Fruit fly (Drosophila melanogaster) whole organism, pupa: Measurements from ENCODE around the gene CG43731.

Source experiments
- CG10348 ChIP-seq: fragments of 200-800 bp; sonication (Bioruptor generic); IDR thresholded peaks from 2 replicates; pipeline ENCODE4 v1.3.6; 2022; ENCODE audit warnings: missing biosample characterization, missing genetic modification characterization
- CG12605 ChIP-seq: fragments of 200-800 bp; sonication (Bioruptor generic); IDR thresholded peaks from 2 replicates; pipeline ENCODE4 v1.3.6; 2022; ENCODE audit warnings: missing biosample characterization, missing genetic modification characterization
- CG13204 ChIP-seq: fragments of 200-800 bp; sonication (Bioruptor generic); optimal IDR thresholded peaks from 2 replicates; lab custom pipeline; 2018; ENCODE audit warnings: missing biosample characterization, mild to moderate bottlenecking, missing genetic modification characterization, moderate library complexity
- CG14655 ChIP-seq: fragments of 200-800 bp; sonication (Bioruptor generic); optimal IDR thresholded peaks from 3 replicates; lab custom pipeline; 2017; ENCODE audit warnings: mild to moderate bottlenecking, missing biosample characterization, missing genetic modification reagents, missing genetic modification characterization
- CG15710 ChIP-seq: fragments of 200-800 bp; sonication (Bioruptor generic); optimal IDR thresholded peaks from 2 replicates; lab custom pipeline; 2018; ENCODE audit warnings: missing biosample characterization, mild to moderate bottlenecking, missing genetic modification characterization, moderate library complexity
- CG17806 ChIP-seq: fragments of 200-800 bp; sonication (Bioruptor generic); optimal IDR thresholded peaks from 2 replicates; lab custom pipeline; 2018; ENCODE audit warnings: missing biosample characterization, mild to moderate bottlenecking, missing genetic modification characterization, moderate library complexity
- CG32121 ChIP-seq: fragments of 200-800 bp; sonication (Bioruptor generic); IDR thresholded peaks from 2 replicates; pipeline ENCODE4 v1.3.6; 2022; ENCODE audit warnings: missing biosample characterization, missing genetic modification characterization
- CG34367 ChIP-seq: fragments of 200-800 bp; sonication (Bioruptor generic); optimal IDR thresholded peaks from 2 replicates; lab custom pipeline; 2018; ENCODE audit warnings: missing biosample characterization, mild to moderate bottlenecking, missing genetic modification characterization
- CG4496 ChIP-seq: fragments of 200-800 bp; sonication (Bioruptor generic); IDR thresholded peaks from 3 replicates; pipeline ENCODE4 v1.3.6; 2022; ENCODE audit warnings: missing biosample characterization, missing genetic modification characterization
- CG8159 ChIP-seq: fragments of 200-800 bp; sonication (Bioruptor generic); optimal IDR thresholded peaks from 3 replicates; lab custom pipeline; 2018; ENCODE audit warnings: missing biosample characterization, mild to moderate bottlenecking, missing genetic modification characterization, moderate library complexity
- CG8301 ChIP-seq: fragments of 200-800 bp; sonication (Bioruptor generic); optimal IDR thresholded peaks from 2 replicates; lab custom pipeline; 2018; ENCODE audit warnings: missing biosample characterization, mild to moderate bottlenecking, missing genetic modification characterization
- CG9948 ChIP-seq: fragments of 200-800 bp; sonication (Bioruptor generic); optimal IDR thresholded peaks from 2 replicates; lab custom pipeline; 2018; ENCODE audit warnings: missing biosample characterization, mild to moderate bottlenecking, missing genetic modification characterization, moderate library complexity
- D1 ChIP-seq: fragments of 200-800 bp; sonication (Bioruptor generic); optimal IDR thresholded peaks from 2 replicates; lab custom pipeline; 2018; ENCODE audit warnings: missing biosample characterization, mild to moderate bottlenecking, missing genetic modification characterization, moderate library complexity
- EcR ChIP-seq: fragments of 200-800 bp; sonication (Bioruptor generic); optimal IDR thresholded peaks from 3 replicates; lab custom pipeline; 2019; ENCODE audit warnings: missing biosample characterization, missing genetic modification characterization, mild to moderate bottlenecking, moderate library complexity, missing genetic modification reagents
- Ets98B ChIP-seq: fragments of 200-800 bp; sonication (Bioruptor generic); IDR thresholded peaks from 2 replicates; pipeline ENCODE4 v1.3.6; 2022; ENCODE audit warnings: missing biosample characterization, missing genetic modification characterization
- Pif1A ChIP-seq: fragments of 200-800 bp; sonication (Bioruptor generic); optimal IDR thresholded peaks from 3 replicates; lab custom pipeline; 2016; ENCODE audit warnings: missing biosample characterization, missing genetic modification characterization
- Pif1B ChIP-seq: fragments of 200-800 bp; sonication (Bioruptor generic); optimal IDR thresholded peaks from 3 replicates; lab custom pipeline; 2016; ENCODE audit warnings: missing biosample characterization, missing genetic modification characterization
- Snoo ChIP-seq: fragments of 200-800 bp; sonication (Bioruptor generic); optimal IDR thresholded peaks from 3 replicates; lab custom pipeline; 2017; ENCODE audit warnings: missing biosample characterization, mild to moderate bottlenecking, missing genetic modification characterization, inconsistent platforms
- fd96Ca ChIP-seq: fragments of 200-800 bp; sonication (Bioruptor generic); IDR thresholded peaks from 3 replicates; pipeline ENCODE4 v1.3.6; 2022; ENCODE audit warnings: missing biosample characterization, missing genetic modification characterization
- gl ChIP-seq: fragments of 200-800 bp; sonication (Bioruptor generic); optimal IDR thresholded peaks from 2 replicates; lab custom pipeline; 2018; ENCODE audit warnings: missing biosample characterization, mild to moderate bottlenecking, missing genetic modification characterization
- rn ChIP-seq: fragments of 200-800 bp; sonication (Bioruptor generic); IDR thresholded peaks from 2 replicates; pipeline ENCODE4 v1.3.6; 2022; ENCODE audit warnings: missing biosample characterization, missing genetic modification characterization

CG43731 gene

dm6 chr2L:19103176-19103921, 1.5 kb downstream of the CG43731 start:
- TF ChIP-seq CG8301 (tag; lab: Kevin White, UChicago) = no peak
- TF ChIP-seq CG17806 (tag; lab: Kevin White, UChicago) = no peak
- no peak for TF ChIP-seq CG10348
- TF ChIP-seq CG12605 (GFP tag; lab: Robert Waterston, UW) = no peak
- no peak for TF ChIP-seq rn
- no peak for TF ChIP-seq Pif1A
- TF ChIP-seq CG14655 (GFP tag; lab: Kevin White, UChicago) = no peak
- TF ChIP-seq EcR (GFP tag; lab: Kevin White, UChicago) = no peak
- no peak for TF ChIP-seq CG4496 (GFP tag; lab: Robert Waterston, UW)

dm6 chr2L:19104383-19104782, 2.5 kb downstream of the CG43731 start:
- TF ChIP-seq CG9948 (no peak), gl (tag; lab: Kevin White, UChicago) (no peak), Ets98B (GFP tag; lab: Robert Waterston, UW) (no peak), CG10348 (no peak), CG15710 (tag; lab: Kevin White, UChicago) (no peak), EcR (GFP tag; lab: Kevin White, UChicago) (no peak), CG8301 (tag; lab: Kevin White, UChicago) (no peak), CG32121 (GFP tag; lab: Robert Waterston, UW) (no peak), CG34367 (no peak), fd96Ca (GFP tag; lab: Robert Waterston, UW) (no peak), Snoo (tag; lab: Kevin White, UChicago) (no peak), Pif1A (no peak), CG12605 (GFP tag; lab: Robert Waterston, UW) (no peak), CG4496 (GFP tag; lab: Robert Waterston, UW) (no peak), CG13204 (GFP tag; lab: Kevin White, UChicago) (no peak), CG17806 (tag; lab: Kevin White, UChicago) (no peak), D1 (no peak), CG8159 (tag; lab: Kevin White, UChicago) (no peak), CG14655 (GFP tag; lab: Kevin White, UChicago) (no peak), rn (no peak)

dm6 chr2L:19106235-19106634, 4.4 kb downstream of the CG43731 start:
- TF ChIP-seq CG17806 (tag; lab: Kevin White, UChicago) (no peak), CG8159 (tag; lab: Kevin White, UChicago) (no peak), CG13204 (GFP tag; lab: Kevin White, UChicago) (no peak), Pif1A (no peak), Pif1B (no peak), D1 (no peak), gl (tag; lab: Kevin White, UChicago) (no peak), rn (no peak), CG14655 (GFP tag; lab: Kevin White, UChicago) (no peak), CG15710 (tag; lab: Kevin White, UChicago) (no peak), CG10348 (no peak), EcR (GFP tag; lab: Kevin White, UChicago) (no peak), CG4496 (GFP tag; lab: Robert Waterston, UW) (no peak), CG12605 (GFP tag; lab: Robert Waterston, UW) (no peak), CG9948 (no peak), CG34367 (no peak), Ets98B (GFP tag; lab: Robert Waterston, UW) (no peak)

dm6 chr2L:19108377-19108876, 6.6 kb downstream of the CG43731 start, which contains the start of gene Lim3:
Lim3 (minus strand) TSS chr2L:19108427.
- no peak for TF ChIP-seq rn
- no peak for TF ChIP-seq CG15710 (tag; lab: Kevin White, UChicago)
- TF ChIP-seq CG9948 = no peak
- no peak for TF ChIP-seq CG10348
- no peak for TF ChIP-seq CG8301 (tag; lab: Kevin White, UChicago)
- TF ChIP-seq CG32121 (GFP tag; lab: Robert Waterston, UW) = no peak
- no peak for TF ChIP-seq CG12605 (GFP tag; lab: Robert Waterston, UW)
- no peak for TF ChIP-seq EcR (GFP tag; lab: Kevin White, UChicago)
- TF ChIP-seq Ets98B (GFP tag; lab: Robert Waterston, UW) = no peak

dm6 chr2L:19109625-19110204, 7.9 kb downstream of the CG43731 start, which contains the start of gene amd:
amd (plus strand) TSS chr2L:19110154.
- TF ChIP-seq CG12605 (GFP tag; lab: Robert Waterston, UW) (no peak), Snoo (tag; lab: Kevin White, UChicago) (no peak), CG9948 (no peak), CG34367 (no peak), CG8301 (tag; lab: Kevin White, UChicago) (no peak), rn (no peak), D1 (no peak), CG32121 (GFP tag; lab: Robert Waterston, UW) (no peak), EcR (GFP tag; lab: Kevin White, UChicago) (no peak)
- TF ChIP-seq, all 21 proteins: peak for 0

- TF ChIP-seq CG4496 (GFP tag; lab: Robert Waterston, UW) = no peak
Measured at dm6 chr2L:19111137-19111536, 9.3 kb downstream of the CG43731 start.
